Worm (Caenorhabditis elegans) whole organism, L3 larva: ENCODE results near the gene cpna-2.

ENCODE experiments used
- ZK546.5 ChIP-seq: sonication (generic microtip); optimal IDR thresholded peaks from 2 replicates; lab custom pipeline; 2017; ENCODE audit warnings: missing biosample characterization, missing genetic modification characterization
- aly-2 ChIP-seq: fragments of 150-350 bp; optimal IDR thresholded peaks from 2 replicates; lab custom pipeline; 2014; ENCODE audit warnings: missing biosample characterization, missing genetic modification characterization
- ama-1 ChIP-seq: fragments of 150-350 bp; optimal IDR thresholded peaks from 2 replicates; lab custom pipeline; 2018
- ceh-9 ChIP-seq: sonication (generic microtip); optimal IDR thresholded peaks from 2 replicates; lab custom pipeline; 2018; ENCODE audit warnings: missing biosample characterization, missing genetic modification characterization
- daf-12 ChIP-seq: fragments of 150-350 bp; optimal IDR thresholded peaks from 2 replicates; lab custom pipeline; 2014; ENCODE audit warnings: missing biosample characterization, missing genetic modification reagents, missing genetic modification characterization
- egl-27 ChIP-seq: sonication (generic microtip); optimal IDR thresholded peaks from 4 replicates; lab custom pipeline; 2017; ENCODE audit warnings: missing biosample characterization, missing genetic modification reagents, missing genetic modification characterization
- egl-5 ChIP-seq: fragments of 150-350 bp; optimal IDR thresholded peaks from 2 replicates; lab custom pipeline; 2017; ENCODE audit warnings: missing biosample characterization, missing genetic modification reagents, missing genetic modification characterization, inconsistent platforms
- elt-1 ChIP-seq: fragments of 150-350 bp; optimal IDR thresholded peaks from 2 replicates; lab custom pipeline; 2014; ENCODE audit warnings: missing biosample characterization, missing genetic modification characterization
- elt-2 ChIP-seq: sonication (generic microtip); optimal IDR thresholded peaks from 2 replicates; lab custom pipeline; 2016; ENCODE audit warnings: missing genetic modification reagents, mild to moderate bottlenecking, missing genetic modification characterization, missing compliant biosample characterization
- elt-3 ChIP-seq, 3 experiments: fragments of 150-350 bp in 1 of 3; sonication (generic microtip) in 2 of 3; optimal IDR thresholded peaks; 2 replicates in 2 of 3; 4 replicates in 1 of 3; lab custom pipeline; 2014 to 2017; ENCODE audit warnings: missing biosample characterization in 3 of 3, missing genetic modification characterization in 3 of 3
- fkh-10 ChIP-seq: sonication (generic microtip); optimal IDR thresholded peaks from 2 replicates; lab custom pipeline; 2017; ENCODE audit warnings: missing biosample characterization, missing genetic modification reagents, missing genetic modification characterization
- fkh-2 ChIP-seq: fragments of 150-350 bp; optimal IDR thresholded peaks from 2 replicates; lab custom pipeline; 2014; ENCODE audit warnings: missing biosample characterization, missing genetic modification reagents, missing genetic modification characterization
- jun-1 ChIP-seq: fragments of 150-350 bp; optimal IDR thresholded peaks from 2 replicates; lab custom pipeline; 2014; ENCODE audit warnings: missing biosample characterization, missing genetic modification reagents, missing genetic modification characterization
- lin-39 ChIP-seq: fragments of 150-350 bp; optimal IDR thresholded peaks from 2 replicates; lab custom pipeline; 2018; ENCODE audit warnings: missing biosample characterization, missing genetic modification reagents, missing genetic modification characterization
- lsy-12 ChIP-seq: sonication (generic microtip); optimal IDR thresholded peaks from 2 replicates; lab custom pipeline; 2016; ENCODE audit warnings: mild to moderate bottlenecking, missing genetic modification characterization, missing compliant biosample characterization
- mdl-1 ChIP-seq: fragments of 150-350 bp; optimal IDR thresholded peaks from 2 replicates; lab custom pipeline; 2014; ENCODE audit warnings: missing biosample characterization, missing genetic modification characterization
- mml-1 ChIP-seq: fragments of 150-350 bp; sonication (generic microtip); optimal IDR thresholded peaks from 3 replicates; lab custom pipeline; 2014; ENCODE audit warnings: missing biosample characterization, missing genetic modification characterization
- nfya-1 ChIP-seq: sonication (generic microtip); optimal IDR thresholded peaks from 2 replicates; lab custom pipeline; 2017; ENCODE audit warnings: missing genetic modification characterization, mild to moderate bottlenecking, missing compliant biosample characterization, antibody characterized with exemption, moderate library complexity; ENCODE audit not compliant: insufficient read depth
- nhr-12 ChIP-seq: fragments of 150-350 bp; optimal IDR thresholded peaks from 2 replicates; lab custom pipeline; 2014; ENCODE audit warnings: missing biosample characterization, missing genetic modification characterization
- nhr-23 ChIP-seq: fragments of 150-350 bp; optimal IDR thresholded peaks from 2 replicates; lab custom pipeline; 2014; ENCODE audit warnings: missing biosample characterization, missing genetic modification reagents, missing genetic modification characterization
- nhr-237 ChIP-seq: fragments of 150-350 bp; optimal IDR thresholded peaks from 2 replicates; lab custom pipeline; 2014; ENCODE audit warnings: missing biosample characterization, missing genetic modification characterization
- nhr-28 ChIP-seq: fragments of 150-350 bp; optimal IDR thresholded peaks from 2 replicates; lab custom pipeline; 2014; ENCODE audit warnings: missing biosample characterization, missing genetic modification characterization
- nhr-43 ChIP-seq: sonication (generic microtip); optimal IDR thresholded peaks from 2 replicates; lab custom pipeline; 2016; ENCODE audit warnings: mild to moderate bottlenecking, missing genetic modification characterization, missing compliant biosample characterization; ENCODE audit not compliant: poor library complexity, severe bottlenecking
- nhr-67 ChIP-seq: fragments of 150-350 bp; optimal IDR thresholded peaks from 2 replicates; lab custom pipeline; 2014; ENCODE audit warnings: missing biosample characterization, missing genetic modification characterization
- nhr-76 ChIP-seq: fragments of 150-350 bp; sonication (generic microtip); optimal IDR thresholded peaks from 5 replicates; lab custom pipeline; 2014; ENCODE audit warnings: missing biosample characterization, missing genetic modification characterization
- nhr-77 ChIP-seq: fragments of 150-350 bp; optimal IDR thresholded peaks from 2 replicates; lab custom pipeline; 2014; ENCODE audit warnings: missing biosample characterization, missing genetic modification characterization
- pha-4 ChIP-seq: fragments of 150-350 bp; optimal IDR thresholded peaks from 2 replicates; lab custom pipeline; 2014; ENCODE audit warnings: missing biosample characterization, missing genetic modification reagents, missing genetic modification characterization
- pqm-1 ChIP-seq: fragments of 150-350 bp; optimal IDR thresholded peaks from 2 replicates; lab custom pipeline; 2017; ENCODE audit warnings: missing biosample characterization, missing genetic modification characterization, inconsistent platforms
- sea-2 ChIP-seq: fragments of 150-350 bp; sonication (generic microtip); optimal IDR thresholded peaks from 4 replicates; lab custom pipeline; 2014; ENCODE audit warnings: missing biosample characterization, missing genetic modification reagents, missing genetic modification characterization
- skn-1 ChIP-seq: fragments of 150-350 bp; optimal IDR thresholded peaks from 2 replicates; lab custom pipeline; 2014; ENCODE audit warnings: missing biosample characterization, missing genetic modification characterization
- snpc-4 ChIP-seq: fragments of 150-350 bp; optimal IDR thresholded peaks from 2 replicates; lab custom pipeline; 2014; ENCODE audit warnings: missing biosample characterization, missing genetic modification characterization
- unc-39 ChIP-seq: sonication (generic microtip); optimal IDR thresholded peaks from 4 replicates; lab custom pipeline; 2017; ENCODE audit warnings: missing biosample characterization, missing genetic modification characterization
- unc-62 ChIP-seq: fragments of 150-350 bp; sonication (generic microtip); optimal IDR thresholded peaks from 4 replicates; lab custom pipeline; 2014; ENCODE audit warnings: missing biosample characterization, missing genetic modification reagents, missing genetic modification characterization
- zag-1 ChIP-seq: fragments of 150-350 bp; optimal IDR thresholded peaks from 2 replicates; lab custom pipeline; 2014; ENCODE audit warnings: missing biosample characterization, missing genetic modification characterization
- ztf-11 ChIP-seq: fragments of 150-350 bp; optimal IDR thresholded peaks from 2 replicates; lab custom pipeline; 2014; ENCODE audit warnings: missing biosample characterization, missing genetic modification characterization

cpna-2 gene

DNA sequence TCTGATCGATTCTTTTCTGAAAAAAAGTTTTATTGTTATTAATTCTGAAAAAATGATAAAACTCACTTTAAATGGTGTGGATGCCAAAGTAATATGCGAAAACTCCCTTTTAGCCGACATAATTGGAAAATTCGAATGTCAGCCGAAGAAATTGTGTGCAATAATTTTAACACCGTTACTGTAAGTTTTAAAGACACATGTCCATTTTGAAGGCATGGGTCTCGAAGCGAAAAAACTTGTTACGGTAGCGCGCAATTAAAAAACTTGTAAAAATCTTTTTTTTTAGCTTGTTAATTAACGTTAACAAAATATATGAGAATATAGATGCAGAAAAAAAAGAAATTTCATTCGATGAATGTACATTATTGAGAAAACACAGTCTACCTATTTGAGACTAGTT is 34.3 kb upstream of the cpna-2 start, which contains the start of gene pid-1:
Gene pid-1, minus strand, starts transcription at position 173 of the 400 bp plus-strand sequence.
- TF ChIP-seq skn-1 (tag; lab: Kevin White, UChicago) (no peak), nhr-77 (tag; lab: Kevin White, UChicago) (no peak)

DNA sequence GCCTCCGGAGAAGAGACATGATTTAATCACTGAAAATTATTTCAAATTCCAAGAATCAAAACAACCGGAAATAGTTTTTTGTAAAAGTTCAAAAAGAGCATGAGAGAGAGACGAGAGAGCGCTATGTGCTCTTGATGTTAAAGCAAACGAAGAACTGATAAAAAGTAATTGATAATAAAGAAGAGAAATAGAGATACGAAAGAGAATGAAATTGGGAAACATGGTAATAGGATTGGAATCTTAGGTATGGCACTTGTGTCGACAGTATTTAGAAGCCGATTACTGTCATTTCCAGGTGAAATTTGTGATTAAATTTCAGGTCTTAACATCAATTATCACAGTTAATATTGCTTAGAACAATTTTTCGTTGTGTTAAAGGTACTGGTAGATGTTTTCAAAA is 30.8 kb upstream of the cpna-2 start, which contains the start of gene nhx-2:
Gene nhx-2, minus strand, starts transcription at position 29 of the 400 bp plus-strand sequence.
- TF ChIP-seq elt-2 (peak; percentile 87), pqm-1 (tag; lab: Kevin White, UChicago) (peak; percentile 78), nhr-23 (tag; lab: Kevin White, UChicago) (no peak), snpc-4 (tag; lab: Kevin White, UChicago) (no peak), nhr-12 (tag; lab: Kevin White, UChicago) (no peak), sea-2 (GFP tag; lab: Kevin White, UChicago) (no peak)

DNA sequence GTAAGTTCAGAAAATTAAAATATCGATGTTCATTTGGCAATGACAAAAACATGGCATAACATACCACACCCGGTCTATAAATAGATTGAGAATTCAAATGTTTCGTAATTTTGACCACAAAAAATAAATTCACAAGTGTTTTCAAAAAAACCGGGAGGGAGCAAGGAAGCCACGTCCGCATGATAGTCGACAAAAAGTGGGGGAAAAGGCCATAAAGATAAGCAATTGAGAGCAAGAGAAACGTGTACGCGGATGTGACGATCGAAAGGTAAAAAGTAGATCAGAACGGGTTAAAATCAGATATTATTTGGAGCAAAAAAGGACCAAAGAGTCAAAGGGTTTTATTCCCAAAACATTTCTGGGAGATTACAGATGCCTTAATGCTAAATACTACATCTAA is 30.0 kb upstream of the cpna-2 start:
- peak; percentile 31 for TF ChIP-seq jun-1 (tag; lab: Kevin White, UChicago)
- peak; percentile 85 for TF ChIP-seq elt-2
- TF ChIP-seq nhr-43 (tag; lab: Kevin White, UChicago) = no peak
- TF ChIP-seq pqm-1 (tag; lab: Kevin White, UChicago) = peak; percentile 66
- no peak for TF ChIP-seq fkh-2 (tag; lab: Kevin White, UChicago)
- no peak for TF ChIP-seq unc-62
- no peak for TF ChIP-seq skn-1 (tag; lab: Kevin White, UChicago)
- no peak for TF ChIP-seq ama-1 (lab: Kevin White, UChicago)

DNA sequence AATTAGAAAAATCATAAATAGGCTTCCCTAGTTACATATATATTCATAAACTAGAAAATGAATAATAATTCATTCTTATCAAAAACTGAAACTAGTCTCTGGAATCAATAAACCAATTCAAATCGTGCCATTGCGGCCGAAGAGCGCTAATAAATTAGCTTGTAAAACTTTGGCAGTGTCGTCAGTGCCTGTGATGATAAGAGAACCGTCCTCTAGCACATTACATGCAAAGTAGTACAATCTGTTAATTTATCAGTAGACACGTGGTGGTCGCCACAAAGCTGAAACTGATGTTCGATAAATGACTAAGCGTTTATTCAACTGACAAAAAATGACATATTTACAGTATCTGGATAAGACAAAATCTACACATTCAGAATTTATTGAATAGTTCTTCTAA is 29.1 kb upstream of the cpna-2 start:
- TF ChIP-seq ZK546.5 = no peak
- TF ChIP-seq pqm-1 (tag; lab: Kevin White, UChicago) = peak; percentile 88
- TF ChIP-seq unc-62 = no peak
- no peak for TF ChIP-seq nfya-1 (tag; lab: Kevin White, UChicago)
- no peak for TF ChIP-seq aly-2
- TF ChIP-seq mml-1 (tag; lab: Kevin White, UChicago) = no peak
- no peak for TF ChIP-seq fkh-10 (GFP tag; lab: Kevin White, UChicago)
- peak; percentile 55 for TF ChIP-seq jun-1 (tag; lab: Kevin White, UChicago)
- no peak for TF ChIP-seq elt-3 (tag; optimal IDR thresholded peaks at IDR 0.05; lab: Kevin White, UChicago)
- peak; percentile 98 for TF ChIP-seq elt-2
- TF ChIP-seq pha-4 (tag; lab: Kevin White, UChicago) = peak; percentile 3
- TF ChIP-seq zag-1 (tag; lab: Kevin White, UChicago) = no peak
- no peak for TF ChIP-seq fkh-2 (tag; lab: Kevin White, UChicago)

DNA sequence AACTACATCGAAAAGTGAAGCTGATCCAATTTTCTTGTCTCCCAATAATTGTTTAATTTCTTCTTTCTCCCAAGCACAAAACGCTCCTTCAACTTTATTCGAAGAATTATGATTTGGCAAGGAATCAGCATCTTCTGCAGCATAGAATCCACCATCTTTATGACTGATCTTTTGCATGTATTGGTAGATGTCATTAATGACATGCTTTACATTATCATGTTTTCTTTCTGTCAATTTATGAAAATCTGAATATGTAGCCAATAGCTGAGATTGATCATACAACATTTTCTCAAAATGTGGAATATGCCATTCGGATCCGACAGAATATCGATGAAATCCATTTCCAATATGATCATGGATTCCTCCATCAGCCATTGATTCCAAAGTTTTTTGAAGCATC is 27.5 kb upstream of the cpna-2 start:
- TF ChIP-seq elt-3 (tag; optimal IDR thresholded peaks at IDR 0.05; lab: Kevin White, UChicago) (no peak), mdl-1 (no peak), egl-5 (tag; lab: Kevin White, UChicago) (no peak), ztf-11 (tag; lab: Kevin White, UChicago) (no peak), fkh-2 (tag; lab: Kevin White, UChicago) (no peak), ceh-9 (tag; lab: Kevin White, UChicago) (no peak), nhr-237 (tag; lab: Kevin White, UChicago) (no peak), daf-12 (tag; lab: Kevin White, UChicago) (no peak), nhr-67 (tag; lab: Kevin White, UChicago) (no peak), elt-2 (no peak), nhr-28 (tag; lab: Kevin White, UChicago) (no peak), nfya-1 (tag; lab: Kevin White, UChicago) (no peak), lin-39 (no peak), snpc-4 (tag; lab: Kevin White, UChicago) (no peak), lsy-12 (no peak), egl-27 (tag; lab: Kevin White, UChicago) (no peak)

DNA sequence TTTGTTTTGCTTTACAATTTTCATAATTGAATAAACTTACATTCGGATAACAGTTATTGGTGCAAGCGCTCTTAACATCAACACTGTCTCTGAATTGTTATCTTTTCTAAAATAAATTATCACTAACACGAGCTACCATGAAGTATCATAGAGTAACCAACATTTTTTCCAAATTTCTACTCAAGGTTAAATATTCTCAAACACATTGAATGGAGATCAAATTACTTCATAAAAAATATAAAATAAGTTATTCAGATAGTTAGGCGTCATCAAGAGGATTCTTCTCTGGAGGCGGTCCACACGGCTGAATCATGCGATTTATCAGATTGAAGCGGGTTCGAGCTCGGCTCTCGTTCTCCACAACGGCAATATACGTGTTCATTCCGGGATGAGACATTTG is 26.3 kb upstream of the cpna-2 start, which contains the start of gene B0495.5:
Gene B0495.5, minus strand, starts transcription at position 101 of the 400 bp plus-strand sequence.
- TF ChIP-seq pqm-1 (tag; lab: Kevin White, UChicago) (no peak), elt-3 (tag; optimal IDR thresholded peaks at IDR 0.05; lab: Kevin White, UChicago) (no peak), snpc-4 (tag; lab: Kevin White, UChicago) (no peak), fkh-2 (tag; lab: Kevin White, UChicago) (no peak), aly-2 (no peak), mml-1 (tag; lab: Kevin White, UChicago) (no peak), elt-1 (no peak), egl-27 (tag; lab: Kevin White, UChicago) (no peak), lsy-12 (no peak), skn-1 (tag; lab: Kevin White, UChicago) (no peak), lin-39 (no peak), nhr-76 (tag; lab: Kevin White, UChicago) (no peak), unc-39 (no peak)
